Fruit fly (Drosophila melanogaster) whole organism, pupa: ENCODE results near the gene Prm.

Experiments
- CG10348 ChIP-seq: fragments of 200-800 bp; sonication (Bioruptor generic); IDR thresholded peaks from 2 replicates; pipeline ENCODE4 v1.3.6; 2022; ENCODE audit warnings: missing biosample characterization, missing genetic modification characterization
- CG12605 ChIP-seq: fragments of 200-800 bp; sonication (Bioruptor generic); IDR thresholded peaks from 2 replicates; pipeline ENCODE4 v1.3.6; 2022; ENCODE audit warnings: missing biosample characterization, missing genetic modification characterization
- CG13204 ChIP-seq: fragments of 200-800 bp; sonication (Bioruptor generic); optimal IDR thresholded peaks from 2 replicates; lab custom pipeline; 2018; ENCODE audit warnings: missing biosample characterization, mild to moderate bottlenecking, missing genetic modification characterization, moderate library complexity
- CG14655 ChIP-seq: fragments of 200-800 bp; sonication (Bioruptor generic); optimal IDR thresholded peaks from 3 replicates; lab custom pipeline; 2017; ENCODE audit warnings: mild to moderate bottlenecking, missing biosample characterization, missing genetic modification reagents, missing genetic modification characterization
- CG15710 ChIP-seq: fragments of 200-800 bp; sonication (Bioruptor generic); optimal IDR thresholded peaks from 2 replicates; lab custom pipeline; 2018; ENCODE audit warnings: missing biosample characterization, mild to moderate bottlenecking, missing genetic modification characterization, moderate library complexity
- CG17806 ChIP-seq: fragments of 200-800 bp; sonication (Bioruptor generic); optimal IDR thresholded peaks from 2 replicates; lab custom pipeline; 2018; ENCODE audit warnings: missing biosample characterization, mild to moderate bottlenecking, missing genetic modification characterization, moderate library complexity
- CG32121 ChIP-seq: fragments of 200-800 bp; sonication (Bioruptor generic); IDR thresholded peaks from 2 replicates; pipeline ENCODE4 v1.3.6; 2022; ENCODE audit warnings: missing biosample characterization, missing genetic modification characterization
- CG34367 ChIP-seq: fragments of 200-800 bp; sonication (Bioruptor generic); optimal IDR thresholded peaks from 2 replicates; lab custom pipeline; 2018; ENCODE audit warnings: missing biosample characterization, mild to moderate bottlenecking, missing genetic modification characterization
- CG4496 ChIP-seq: fragments of 200-800 bp; sonication (Bioruptor generic); IDR thresholded peaks from 3 replicates; pipeline ENCODE4 v1.3.6; 2022; ENCODE audit warnings: missing biosample characterization, missing genetic modification characterization
- CG8159 ChIP-seq: fragments of 200-800 bp; sonication (Bioruptor generic); optimal IDR thresholded peaks from 3 replicates; lab custom pipeline; 2018; ENCODE audit warnings: missing biosample characterization, mild to moderate bottlenecking, missing genetic modification characterization, moderate library complexity
- CG8301 ChIP-seq: fragments of 200-800 bp; sonication (Bioruptor generic); optimal IDR thresholded peaks from 2 replicates; lab custom pipeline; 2018; ENCODE audit warnings: missing biosample characterization, mild to moderate bottlenecking, missing genetic modification characterization
- CG9948 ChIP-seq: fragments of 200-800 bp; sonication (Bioruptor generic); optimal IDR thresholded peaks from 2 replicates; lab custom pipeline; 2018; ENCODE audit warnings: missing biosample characterization, mild to moderate bottlenecking, missing genetic modification characterization, moderate library complexity
- D1 ChIP-seq: fragments of 200-800 bp; sonication (Bioruptor generic); optimal IDR thresholded peaks from 2 replicates; lab custom pipeline; 2018; ENCODE audit warnings: missing biosample characterization, mild to moderate bottlenecking, missing genetic modification characterization, moderate library complexity
- EcR ChIP-seq: fragments of 200-800 bp; sonication (Bioruptor generic); optimal IDR thresholded peaks from 3 replicates; lab custom pipeline; 2019; ENCODE audit warnings: missing biosample characterization, missing genetic modification characterization, mild to moderate bottlenecking, moderate library complexity, missing genetic modification reagents
- Ets98B ChIP-seq: fragments of 200-800 bp; sonication (Bioruptor generic); IDR thresholded peaks from 2 replicates; pipeline ENCODE4 v1.3.6; 2022; ENCODE audit warnings: missing biosample characterization, missing genetic modification characterization
- Pif1A ChIP-seq: fragments of 200-800 bp; sonication (Bioruptor generic); optimal IDR thresholded peaks from 3 replicates; lab custom pipeline; 2016; ENCODE audit warnings: missing biosample characterization, missing genetic modification characterization
- Pif1B ChIP-seq: fragments of 200-800 bp; sonication (Bioruptor generic); optimal IDR thresholded peaks from 3 replicates; lab custom pipeline; 2016; ENCODE audit warnings: missing biosample characterization, missing genetic modification characterization
- Snoo ChIP-seq: fragments of 200-800 bp; sonication (Bioruptor generic); optimal IDR thresholded peaks from 3 replicates; lab custom pipeline; 2017; ENCODE audit warnings: missing biosample characterization, mild to moderate bottlenecking, missing genetic modification characterization, inconsistent platforms
- fd96Ca ChIP-seq: fragments of 200-800 bp; sonication (Bioruptor generic); IDR thresholded peaks from 3 replicates; pipeline ENCODE4 v1.3.6; 2022; ENCODE audit warnings: missing biosample characterization, missing genetic modification characterization
- gl ChIP-seq: fragments of 200-800 bp; sonication (Bioruptor generic); optimal IDR thresholded peaks from 2 replicates; lab custom pipeline; 2018; ENCODE audit warnings: missing biosample characterization, mild to moderate bottlenecking, missing genetic modification characterization
- rn ChIP-seq: fragments of 200-800 bp; sonication (Bioruptor generic); IDR thresholded peaks from 2 replicates; pipeline ENCODE4 v1.3.6; 2022; ENCODE audit warnings: missing biosample characterization, missing genetic modification characterization

The Prm gene

dm6 chr3L:8701697-8702349 lies 43.3 kb downstream of the Prm start:
- no peak for TF ChIP-seq CG10348
- no peak for TF ChIP-seq CG32121 (GFP tag; lab: Robert Waterston, UW)
- peak; percentile 64 for TF ChIP-seq Pif1A (GFP tag; lab: Kevin White, UChicago)
- no peak for TF ChIP-seq CG8301
- peak; percentile 91 for TF ChIP-seq CG8159 (tag; lab: Kevin White, UChicago)
- TF ChIP-seq CG17806: peak; percentile 74
- peak; percentile 80 for TF ChIP-seq D1 (tag; lab: Kevin White, UChicago)
- no peak for TF ChIP-seq Ets98B (GFP tag; lab: Robert Waterston, UW)
- peak; percentile 16 for TF ChIP-seq CG13204
- peak; percentile 22 for TF ChIP-seq EcR (GFP tag; lab: Kevin White, UChicago)
- peak; percentile 72 for TF ChIP-seq Snoo (tag; lab: Kevin White, UChicago)
- TF ChIP-seq CG14655: peak; percentile 12
- TF ChIP-seq gl (tag; lab: Kevin White, UChicago): peak; percentile 18
- peak; percentile 58 for TF ChIP-seq CG34367 (tag; lab: Kevin White, UChicago)
- TF ChIP-seq rn (GFP tag; lab: Robert Waterston, UW): no peak
- TF ChIP-seq CG4496 (GFP tag; lab: Robert Waterston, UW): no peak
- TF ChIP-seq fd96Ca (GFP tag; lab: Robert Waterston, UW): no peak
- peak; percentile 88 for TF ChIP-seq CG15710 (tag; lab: Kevin White, UChicago)
- peak; percentile 79 for TF ChIP-seq CG9948 (tag; lab: Kevin White, UChicago)
- no peak for TF ChIP-seq CG12605 (GFP tag; lab: Robert Waterston, UW)
- TF ChIP-seq Pif1B: peak; percentile 56

- TF ChIP-seq Ets98B (GFP tag; lab: Robert Waterston, UW): peak; percentile 62; the same call in 1 of the 2 replicates
- TF ChIP-seq CG9948 (tag; lab: Kevin White, UChicago): peak; percentile 76
- peak; percentile 67 for TF ChIP-seq CG17806
- TF ChIP-seq fd96Ca (GFP tag; lab: Robert Waterston, UW): peak; percentile 34; the same call in 1 of the 3 replicates
- no peak for TF ChIP-seq CG10348
- peak; percentile 44 for TF ChIP-seq Pif1A (GFP tag; lab: Kevin White, UChicago)
- peak; percentile 64; the same call in 1 of the 2 replicates for TF ChIP-seq CG32121 (GFP tag; lab: Robert Waterston, UW)
- peak; percentile 49 for TF ChIP-seq D1 (tag; lab: Kevin White, UChicago)
- TF ChIP-seq CG8301: peak; percentile 60
- TF ChIP-seq CG34367 (tag; lab: Kevin White, UChicago): peak; percentile 77
- peak; percentile 35 for TF ChIP-seq Pif1B
- peak; percentile 71 for TF ChIP-seq CG15710 (tag; lab: Kevin White, UChicago)
- TF ChIP-seq CG13204: no peak
- TF ChIP-seq Snoo (tag; lab: Kevin White, UChicago): peak; percentile 18
- TF ChIP-seq EcR (GFP tag; lab: Kevin White, UChicago): no peak
- peak; percentile 22; the same call in 1 of the 2 replicates for TF ChIP-seq rn (GFP tag; lab: Robert Waterston, UW)
- TF ChIP-seq CG4496 (GFP tag; lab: Robert Waterston, UW): peak; percentile 59
- peak; percentile 20 for TF ChIP-seq gl (tag; lab: Kevin White, UChicago)
- no peak for TF ChIP-seq CG12605 (GFP tag; lab: Robert Waterston, UW)
- TF ChIP-seq CG8159 (tag; lab: Kevin White, UChicago): peak; percentile 76
- peak; percentile 68 for TF ChIP-seq CG14655
These were observed 44.4 kb downstream of the Prm start for dm6 chr3L:8700643-8701208.

dm6 chr3L:8700054-8700642 lies 45.0 kb downstream of the Prm start:
- TF ChIP-seq CG13204 (peak; percentile 47), EcR (GFP tag; lab: Kevin White, UChicago) (peak; percentile 37), CG34367 (tag; lab: Kevin White, UChicago) (no peak)
- TF ChIP-seq, all 21 proteins: peak for 2

- no peak for TF ChIP-seq rn (GFP tag; lab: Robert Waterston, UW)
- no peak for TF ChIP-seq Pif1A (GFP tag; lab: Kevin White, UChicago)
- no peak for TF ChIP-seq CG13204
- TF ChIP-seq CG8159 (tag; lab: Kevin White, UChicago): no peak
- no peak for TF ChIP-seq CG9948 (tag; lab: Kevin White, UChicago)
- TF ChIP-seq D1 (tag; lab: Kevin White, UChicago): no peak
- 0 out of 3 replicates have a peak, but pooled peaks have one; percentile 13 for TF ChIP-seq fd96Ca (GFP tag; lab: Robert Waterston, UW)
- no peak for TF ChIP-seq CG4496 (GFP tag; lab: Robert Waterston, UW)
- TF ChIP-seq CG8301: no peak
- TF ChIP-seq EcR (GFP tag; lab: Kevin White, UChicago): peak; percentile 82
- TF ChIP-seq CG14655: no peak
- no peak for TF ChIP-seq gl (tag; lab: Kevin White, UChicago)
- TF ChIP-seq CG15710 (tag; lab: Kevin White, UChicago): no peak
- TF ChIP-seq CG32121 (GFP tag; lab: Robert Waterston, UW): peak; percentile 32; the same call in 1 of the 2 replicates
- no peak for TF ChIP-seq Pif1B
- TF ChIP-seq CG17806: no peak
- TF ChIP-seq Snoo (tag; lab: Kevin White, UChicago): no peak
- TF ChIP-seq CG12605 (GFP tag; lab: Robert Waterston, UW): no peak
- TF ChIP-seq CG10348: no peak
These were observed 45.5 kb downstream of the Prm start for dm6 chr3L:8699612-8700011.
